Fruit fly (Drosophila melanogaster) whole organism, embryonic: ENCODE results near the gene Ac76E.

Source experiments
- Awh ChIP-seq: fragments of 200-800 bp; sonication (Bioruptor generic); IDR thresholded peaks from 2 replicates; pipeline ENCODE4, ENCODE4 v1.3.6; 2022; ENCODE audit warnings: missing biosample characterization, missing genetic modification characterization
- CG10431 ChIP-seq: fragments of 200-800 bp; sonication (Bioruptor generic); optimal IDR thresholded peaks from 3 replicates; lab custom pipeline; 2018; ENCODE audit warnings: missing biosample characterization, mild to moderate bottlenecking, missing genetic modification characterization
- CG12071 ChIP-seq: fragments of 200-800 bp; sonication (Bioruptor generic); optimal IDR thresholded peaks from 3 replicates; lab custom pipeline; 2018; ENCODE audit warnings: missing biosample characterization, mild to moderate bottlenecking, missing genetic modification characterization
- CG13287 ChIP-seq: fragments of 200-800 bp; sonication (Bioruptor generic); IDR thresholded peaks from 2 replicates; pipeline ENCODE4 v1.3.6; 2022; ENCODE audit warnings: missing biosample characterization, missing genetic modification characterization; ENCODE audit not compliant: partially characterized antibody
- CG13775 ChIP-seq: fragments of 200-800 bp; sonication (Bioruptor generic); optimal IDR thresholded peaks from 3 replicates; lab custom pipeline; 2017; ENCODE audit warnings: missing biosample characterization, mild to moderate bottlenecking, missing genetic modification characterization
- CG17328 ChIP-seq: fragments of 200-800 bp; sonication (Bioruptor generic); IDR thresholded peaks from 2 replicates; pipeline ENCODE4 v1.3.6; 2022; ENCODE audit warnings: missing biosample characterization, missing genetic modification characterization
- CG1792 ChIP-seq: fragments of 200-800 bp; sonication (Bioruptor generic); optimal IDR thresholded peaks from 2 replicates; lab custom pipeline; 2016; ENCODE audit warnings: missing biosample characterization, missing genetic modification characterization
- CG18599 ChIP-seq: fragments of 200-800 bp; sonication (Bioruptor generic); optimal IDR thresholded peaks from 3 replicates; lab custom pipeline; 2017; ENCODE audit warnings: missing biosample characterization, missing genetic modification characterization, mild to moderate bottlenecking, moderate library complexity, missing genetic modification reagents
- CG2129 ChIP-seq: fragments of 200-800 bp; sonication (Bioruptor generic); IDR thresholded peaks from 2 replicates; pipeline ENCODE4 v1.3.6; 2022; ENCODE audit warnings: missing biosample characterization, missing genetic modification characterization; ENCODE audit not compliant: partially characterized antibody
- CG3838 ChIP-seq: fragments of 200-800 bp; sonication (Bioruptor generic); optimal IDR thresholded peaks from 3 replicates; lab custom pipeline; 2016; ENCODE audit warnings: missing biosample characterization, missing genetic modification characterization
- CG42726 ChIP-seq: fragments of 200-800 bp; sonication (Bioruptor generic); IDR thresholded peaks from 2 replicates; pipeline ENCODE4 v1.3.6; 2022; ENCODE audit warnings: missing biosample characterization, missing genetic modification characterization; ENCODE audit not compliant: partially characterized antibody
- CG43689 ChIP-seq: fragments of 200-800 bp; sonication (Bioruptor generic); IDR thresholded peaks from 2 replicates; pipeline ENCODE4 v1.3.6; 2022; ENCODE audit warnings: missing biosample characterization, missing genetic modification characterization
- CG4617 ChIP-seq: fragments of 200-800 bp; sonication (Bioruptor generic); optimal IDR thresholded peaks from 3 replicates; lab custom pipeline; 2016; ENCODE audit warnings: missing biosample characterization, missing genetic modification characterization, borderline replicate concordance
- CG4854 ChIP-seq: fragments of 200-800 bp; sonication (Bioruptor generic); optimal IDR thresholded peaks from 2 replicates; lab custom pipeline; 2016; ENCODE audit warnings: missing biosample characterization, missing genetic modification characterization, inconsistent platforms
- CG7839 ChIP-seq: fragments of 200-800 bp; sonication (Bioruptor generic); optimal IDR thresholded peaks from 3 replicates; lab custom pipeline; 2018; ENCODE audit warnings: missing biosample characterization, mild to moderate bottlenecking, missing genetic modification characterization, moderate library complexity
- CG8359 ChIP-seq: fragments of 200-800 bp; sonication (Bioruptor generic); optimal IDR thresholded peaks from 2 replicates; lab custom pipeline; 2017; ENCODE audit warnings: missing biosample characterization, mild to moderate bottlenecking, missing genetic modification characterization, borderline replicate concordance
- Dek ChIP-seq: fragments of 200-800 bp; sonication (Bioruptor generic); optimal IDR thresholded peaks from 3 replicates; lab custom pipeline; 2019; ENCODE audit warnings: missing biosample characterization, mild to moderate bottlenecking, missing genetic modification characterization, moderate library complexity
- Drgx ChIP-seq: fragments of 200-800 bp; sonication (Bioruptor generic); IDR thresholded peaks from 2 replicates; pipeline ENCODE4 v1.3.6; 2022; ENCODE audit warnings: missing biosample characterization, missing genetic modification characterization
- ERR ChIP-seq: fragments of 200-800 bp; sonication (Bioruptor generic); optimal IDR thresholded peaks from 2 replicates; lab custom pipeline; 2016; ENCODE audit warnings: missing biosample characterization, missing genetic modification characterization
- Elba2 ChIP-seq: fragments of 200-800 bp; sonication (Bioruptor generic); optimal IDR thresholded peaks from 3 replicates; lab custom pipeline; 2016; ENCODE audit warnings: missing biosample characterization, missing genetic modification characterization
- Ets97D ChIP-seq: fragments of 200-800 bp; sonication (Bioruptor generic); optimal IDR thresholded peaks from 3 replicates; lab custom pipeline; 2016; ENCODE audit warnings: missing biosample characterization, missing genetic modification characterization
- Fer2 ChIP-seq: fragments of 200-800 bp; sonication (Bioruptor generic); optimal IDR thresholded peaks from 2 replicates; lab custom pipeline; 2018; ENCODE audit warnings: missing biosample characterization, mild to moderate bottlenecking, missing genetic modification characterization, moderate library complexity
- GATAe ChIP-seq: fragments of 200-800 bp; sonication (Bioruptor generic); conservative IDR thresholded peaks from 2 replicates; pipeline ENCODE4 v1.3.6; 2022; ENCODE audit warnings: missing biosample characterization, missing genetic modification characterization
- H2.0 ChIP-seq: fragments of 200-800 bp; sonication (Bioruptor generic); IDR thresholded peaks from 2 replicates; pipeline ENCODE4 v1.3.6; 2022; ENCODE audit warnings: missing biosample characterization, missing genetic modification characterization
- Hand ChIP-seq: fragments of 200-800 bp; sonication (Bioruptor generic); optimal IDR thresholded peaks from 2 replicates; lab custom pipeline; 2017; ENCODE audit warnings: mild to moderate bottlenecking, missing biosample characterization, missing genetic modification reagents, missing genetic modification characterization
- MESR4 ChIP-seq: fragments of 200-800 bp; sonication (Bioruptor generic); optimal IDR thresholded peaks from 2 replicates; lab custom pipeline; 2018; ENCODE audit warnings: missing biosample characterization, mild to moderate bottlenecking, missing genetic modification characterization, moderate library complexity
- Pdp1 ChIP-seq, 2 experiments: fragments of 200-800 bp; sonication (Bioruptor generic); optimal IDR thresholded peaks; 3 replicates each; lab custom pipeline; 2016; ENCODE audit warnings: missing biosample characterization in 2 of 2, missing genetic modification characterization in 2 of 2, mild to moderate bottlenecking in 1 of 2, moderate library complexity in 1 of 2
- Sin3A ChIP-seq: fragments of >200 bp; optimal IDR thresholded peaks from 2 replicates; lab custom pipeline; 2018
- Sox100B ChIP-seq: fragments of 200-800 bp; sonication (Bioruptor generic); optimal IDR thresholded peaks from 3 replicates; lab custom pipeline; 2018; ENCODE audit warnings: missing biosample characterization, mild to moderate bottlenecking, missing genetic modification characterization
- Spps ChIP-seq: fragments of 200-800 bp; sonication (Bioruptor generic); optimal IDR thresholded peaks from 2 replicates; lab custom pipeline; 2018; ENCODE audit warnings: missing biosample characterization, mild to moderate bottlenecking, missing genetic modification characterization
- ase ChIP-seq: fragments of 200-800 bp; sonication (Bioruptor generic); IDR thresholded peaks from 3 replicates; pipeline ENCODE4 v1.3.6; 2022; ENCODE audit warnings: missing biosample characterization, missing genetic modification characterization
- br ChIP-seq: fragments of >200 bp; optimal IDR thresholded peaks from 2 replicates; lab custom pipeline; 2017
- cad ChIP-seq: fragments of >200 bp; optimal IDR thresholded peaks from 2 replicates; lab custom pipeline; 2017; ENCODE audit warnings: missing biosample characterization, missing genetic modification characterization
- crol ChIP-seq: fragments of 200-800 bp; sonication (Bioruptor generic); IDR thresholded peaks from 2 replicates; pipeline ENCODE4 v1.3.6; 2022; ENCODE audit warnings: missing biosample characterization, missing genetic modification characterization
- ewg ChIP-seq: fragments of 200-800 bp; sonication (Bioruptor generic); optimal IDR thresholded peaks from 3 replicates; lab custom pipeline; 2017; ENCODE audit warnings: mild to moderate bottlenecking, missing biosample characterization, missing genetic modification reagents, missing genetic modification characterization
- fru ChIP-seq: fragments of >200 bp; optimal IDR thresholded peaks from 2 replicates; lab custom pipeline; 2017
- ftz-f1 ChIP-seq: fragments of 200-800 bp; sonication (Bioruptor generic); optimal IDR thresholded peaks from 2 replicates; lab custom pipeline; 2016; ENCODE audit warnings: missing biosample characterization, missing genetic modification characterization
- gt ChIP-seq: fragments of 200-800 bp; sonication (Bioruptor generic); IDR thresholded peaks from 2 replicates; pipeline ENCODE4 v1.3.6; 2022; ENCODE audit warnings: missing biosample characterization, missing genetic modification characterization
- hbn ChIP-seq: fragments of 200-800 bp; sonication (Bioruptor generic); IDR thresholded peaks from 2 replicates; pipeline ENCODE4 v1.3.6; 2022; ENCODE audit warnings: missing biosample characterization, missing genetic modification characterization; ENCODE audit not compliant: partially characterized antibody
- her ChIP-seq: fragments of 200-800 bp; sonication (Bioruptor generic); optimal IDR thresholded peaks from 2 replicates; lab custom pipeline; 2016; ENCODE audit warnings: missing biosample characterization, missing genetic modification characterization
- luna ChIP-seq: fragments of 200-800 bp; sonication (Bioruptor generic); optimal IDR thresholded peaks from 2 replicates; lab custom pipeline; 2016; ENCODE audit warnings: missing biosample characterization, missing genetic modification characterization
- nerfin-2 ChIP-seq: fragments of 200-800 bp; sonication (Bioruptor generic); IDR thresholded peaks from 2 replicates; pipeline ENCODE4 v1.3.6; 2022; ENCODE audit warnings: missing biosample characterization, missing genetic modification characterization; ENCODE audit not compliant: partially characterized antibody
- nmo ChIP-seq: fragments of 200-800 bp; sonication (Bioruptor generic); optimal IDR thresholded peaks from 2 replicates; lab custom pipeline; 2018; ENCODE audit warnings: missing biosample characterization, mild to moderate bottlenecking, missing genetic modification characterization, moderate library complexity
- pros ChIP-seq: fragments of 200-800 bp; sonication (Bioruptor generic); optimal IDR thresholded peaks from 3 replicates; lab custom pipeline; 2019; ENCODE audit warnings: missing biosample characterization, mild to moderate bottlenecking, missing genetic modification characterization, moderate library complexity
- psq ChIP-seq: fragments of 200-800 bp; sonication (Bioruptor generic); optimal IDR thresholded peaks from 2 replicates; lab custom pipeline; 2017; ENCODE audit warnings: missing biosample characterization, missing genetic modification characterization
- sd ChIP-seq: fragments of 200-800 bp; sonication (Bioruptor generic); optimal IDR thresholded peaks from 3 replicates; lab custom pipeline; 2018; ENCODE audit warnings: missing biosample characterization, mild to moderate bottlenecking, missing genetic modification characterization, moderate library complexity
- sens ChIP-seq: fragments of 200-800 bp; sonication (Bioruptor generic); peaks from one replicate; lab custom pipeline; 2016; ENCODE audit warnings: missing biosample characterization, missing genetic modification characterization
- sqz ChIP-seq: fragments of 200-800 bp; sonication (Bioruptor generic); optimal IDR thresholded peaks from 3 replicates; lab custom pipeline; 2018; ENCODE audit warnings: missing biosample characterization, mild to moderate bottlenecking, missing genetic modification characterization
- wor ChIP-seq: fragments of 200-800 bp; sonication (Bioruptor generic); IDR thresholded peaks from 2 replicates; pipeline ENCODE4 v1.3.6; 2022; ENCODE audit warnings: missing biosample characterization, missing genetic modification characterization
- yki ChIP-seq: fragments of >200 bp; optimal IDR thresholded peaks from 3 replicates; lab custom pipeline; 2018

Ac76E gene

DNA sequence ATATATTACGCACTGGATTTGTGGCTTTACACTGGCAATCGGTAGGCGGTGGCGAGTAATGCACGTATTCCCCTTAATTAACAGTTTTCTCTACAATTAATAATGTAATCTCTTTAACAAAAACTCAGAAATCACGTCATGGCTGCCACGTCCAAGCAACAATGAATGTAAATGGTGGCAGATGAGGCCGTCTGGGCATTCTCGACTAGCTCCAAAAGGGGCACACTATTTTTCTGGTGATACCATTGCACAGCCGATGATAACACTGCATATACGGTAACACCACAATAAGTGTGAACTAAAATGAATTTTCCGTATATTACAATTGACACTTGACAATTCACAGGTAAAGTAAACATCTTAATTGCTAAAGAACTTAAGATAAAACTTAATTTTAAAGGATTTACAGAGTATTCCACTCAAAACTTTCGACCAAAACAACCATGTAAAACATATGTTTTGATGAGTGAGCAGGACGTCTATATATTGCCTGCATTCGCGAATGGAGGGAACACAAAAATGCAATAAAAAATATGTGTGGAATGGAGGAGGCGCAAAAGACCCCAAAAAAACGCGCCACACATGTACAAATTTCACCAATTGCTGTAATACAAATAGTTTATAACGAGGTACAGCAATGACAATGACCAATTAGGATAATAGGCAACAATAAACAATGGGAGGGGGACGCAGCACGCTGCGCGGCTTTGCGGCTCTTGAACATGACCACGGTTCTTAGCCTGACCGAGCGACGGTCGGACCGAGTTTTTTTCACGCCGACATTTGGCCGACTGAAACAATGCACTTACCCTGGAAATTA lies 29.6 kb upstream of the Ac76E start (continued):
- peak; percentile 32; the same call in 1 of the 2 replicates for TF ChIP-seq CG17328 (GFP tag; lab: Robert Waterston, UW)
- TF ChIP-seq sd (tag; lab: Kevin White, UChicago), result peak; percentile 14
- no peak for TF ChIP-seq CG18599 (GFP tag; lab: Kevin White, UChicago)
- no peak for TF ChIP-seq CG13775 (GFP tag; lab: Kevin White, UChicago)
- no peak for TF ChIP-seq CG8359
- no peak for TF ChIP-seq Drgx (GFP tag; lab: Robert Waterston, UW)
- no peak for TF ChIP-seq CG10431
- peak; percentile 88 for TF ChIP-seq sens (GFP tag; lab: Kevin White, UChicago)
- no peak for TF ChIP-seq pros (GFP tag; lab: Kevin White, UChicago)
- no peak for TF ChIP-seq CG43689
- no peak for TF ChIP-seq CG42726 (GFP tag; lab: Robert Waterston, UW)
- peak; percentile 82 for TF ChIP-seq psq
- TF ChIP-seq Dek (tag; lab: Kevin White, UChicago), result no peak
- no peak for TF ChIP-seq H2.0 (GFP tag; lab: Robert Waterston, UW)
- no peak for TF ChIP-seq CG3838
- TF ChIP-seq CG4617 (GFP tag; lab: Kevin White, UChicago), result peak; percentile 66
- TF ChIP-seq Fer2 (tag; lab: Kevin White, UChicago), result no peak
- peak; percentile 40 for TF ChIP-seq nmo (GFP tag; lab: Kevin White, UChicago)
- peak; percentile 55 for TF ChIP-seq Elba2
- no peak for TF ChIP-seq CG1792
- TF ChIP-seq MESR4 (GFP tag; lab: Kevin White, UChicago), result peak; percentile 60
- no peak for TF ChIP-seq crol (GFP tag; lab: Robert Waterston, UW)
- no peak for TF ChIP-seq Spps (tag; lab: Kevin White, UChicago)
- TF ChIP-seq gt (GFP tag; lab: Robert Waterston, UW), result no peak
- no peak for TF ChIP-seq Hand (GFP tag; lab: Kevin White, UChicago)
- no peak for TF ChIP-seq Sox100B
- TF ChIP-seq Awh (GFP tag; lab: Robert Waterston, UW), result no peak
- TF ChIP-seq CG2129 (GFP tag; lab: Robert Waterston, UW), result no peak
- peak; percentile 14 for TF ChIP-seq her
- TF ChIP-seq nerfin-2 (GFP tag; lab: Robert Waterston, UW), result no peak
- TF ChIP-seq cad (GFP tag; lab: Kevin White, UChicago), result no peak
- TF ChIP-seq ase (GFP tag; lab: Robert Waterston, UW), result no peak
- TF ChIP-seq fru (lab: Kevin White, UChicago), result no peak
- no peak for TF ChIP-seq Pdp1 (GFP tag; optimal IDR thresholded peaks at IDR 0.05; lab: Kevin White, UChicago)
- no peak for TF ChIP-seq luna (GFP tag; lab: Kevin White, UChicago)
- no peak for TF ChIP-seq br (lab: Kevin White, UChicago)
- no peak; the same call in 1 of the 2 replicates for TF ChIP-seq CG13287 (GFP tag; lab: Robert Waterston, UW)
- no peak for TF ChIP-seq CG12071 (GFP tag; lab: Kevin White, UChicago)
- TF ChIP-seq sqz (GFP tag; lab: Kevin White, UChicago), result no peak
- no peak for TF ChIP-seq CG7839 (tag; lab: Kevin White, UChicago)
- TF ChIP-seq Ets97D, result peak; percentile 64
- TF ChIP-seq ewg (GFP tag; lab: Kevin White, UChicago), result peak; percentile 9
- TF ChIP-seq wor, result no peak
- no peak for TF ChIP-seq ERR (GFP tag; lab: Kevin White, UChicago)
- TF ChIP-seq yki (lab: Kevin White, UChicago), result no peak
- no peak for TF ChIP-seq ftz-f1 (GFP tag; lab: Kevin White, UChicago)
- TF ChIP-seq GATAe (GFP tag; lab: Robert Waterston, UW), result no peak; the same call in 1 of the 2 replicates
- TF ChIP-seq hbn, result no peak
- TF ChIP-seq CG4854 (GFP tag; lab: Kevin White, UChicago), result no peak
- TF ChIP-seq Sin3A (lab: Kevin White, UChicago), result peak; percentile 28
